Worm (Caenorhabditis elegans): Measurements from ENCODE around the gene mrp-7.

The mrp-7 gene

ce11 chrV:19666308-19666707 lies 8.3 kb upstream of the mrp-7 start (continued):
- TF ChIP-seq nhr-28 (tag; optimal IDR thresholded peaks at IDR 0.05): no peak
- TF ChIP-seq nhr-76 (tag; optimal IDR thresholded peaks at IDR 0.05): no peak
- no peak for TF ChIP-seq Y116A8C.19 (tag; optimal IDR thresholded peaks at IDR 0.05; ENCODE audit: borderline replicate concordance)
- TF ChIP-seq unc-130 (tag; optimal IDR thresholded peaks at IDR 0.05): no peak
- TF ChIP-seq rnt-1 (tag; optimal IDR thresholded peaks at IDR 0.05): no peak
- TF ChIP-seq swsn-7 (tag; optimal IDR thresholded peaks at IDR 0.05): peak; percentile 15
- TF ChIP-seq nhr-84 (tag; optimal IDR thresholded peaks at IDR 0.05): no peak
- peak in 1 of 2 experiments; percentile 6 for TF ChIP-seq efl-1 (optimal IDR thresholded peaks at IDR 0.05)
- peak; percentile 17 to 58 for TF ChIP-seq efl-1 (GFP tag; optimal IDR thresholded peaks at IDR 0.05 in 1 of 2)
- TF ChIP-seq snpc-4 (tag; optimal IDR thresholded peaks at IDR 0.05): no peak
- TF ChIP-seq hlh-4 (tag; optimal IDR thresholded peaks at IDR 0.05): no peak
- no peak for TF ChIP-seq lin-39 (tag; optimal IDR thresholded peaks at IDR 0.05)
- TF ChIP-seq nhr-11 (tag; optimal IDR thresholded peaks at IDR 0.05): peak; percentile 11
- TF ChIP-seq nhr-237 (tag; optimal IDR thresholded peaks at IDR 0.05): peak; percentile 8
- TF ChIP-seq xbp-1 (tag; optimal IDR thresholded peaks at IDR 0.05): no peak
- no peak for TF ChIP-seq nhr-77 (tag; optimal IDR thresholded peaks at IDR 0.05)
- TF ChIP-seq elt-2 (tag; optimal IDR thresholded peaks at IDR 0.05): no peak
- TF ChIP-seq zag-1 (tag; optimal IDR thresholded peaks at IDR 0.05): no peak
- TF ChIP-seq ceh-63 (GFP tag; optimal IDR thresholded peaks at IDR 0.05): no peak
- no peak for TF ChIP-seq efl-3 (GFP tag; optimal IDR thresholded peaks at IDR 0.05)
- no peak for TF ChIP-seq mab-9 (GFP tag; IDR thresholded peaks at IDR 0.05)
- no peak for TF ChIP-seq ceh-88 (GFP tag; IDR thresholded peaks at IDR 0.05)
- no peak for TF ChIP-seq ets-5 (GFP tag; IDR thresholded peaks at IDR 0.05)
- peak; percentile 15 for TF ChIP-seq nhr-20 (tag; optimal IDR thresholded peaks at IDR 0.05)
- no peak for TF ChIP-seq nhr-12 (tag; optimal IDR thresholded peaks at IDR 0.05)
- TF ChIP-seq fkh-10 (GFP tag; optimal IDR thresholded peaks at IDR 0.05): no peak
- no peak for TF ChIP-seq hpl-2 (GFP tag; optimal IDR thresholded peaks at IDR 0.05)
- peak in 1 of 2 experiments; percentile 43 for TF ChIP-seq mdl-1 (tag; optimal IDR thresholded peaks at IDR 0.05)
- no peak for TF ChIP-seq egl-27 (tag; optimal IDR thresholded peaks at IDR 0.05)
- no peak for TF ChIP-seq pax-3 (tag; optimal IDR thresholded peaks at IDR 0.05)
- TF ChIP-seq elt-3 (tag; optimal IDR thresholded peaks at IDR 0.05): no peak
- TF ChIP-seq sup-37 (GFP tag; optimal IDR thresholded peaks at IDR 0.05): no peak
- no peak for TF ChIP-seq jun-1 (tag; optimal IDR thresholded peaks at IDR 0.05)
- TF ChIP-seq unc-86 (tag; optimal IDR thresholded peaks at IDR 0.05): no peak
- TF ChIP-seq ztf-11 (tag; optimal IDR thresholded peaks at IDR 0.05): no peak
- TF ChIP-seq grh-1 (GFP tag; IDR thresholded peaks at IDR 0.05): 0 out of 2 replicates have a peak, but pooled peaks have one; percentile 18
- TF ChIP-seq sox-4 (tag; optimal IDR thresholded peaks at IDR 0.05): no peak
- TF ChIP-seq C16A3.4 (tag; optimal IDR thresholded peaks at IDR 0.05): peak; percentile 11
- TF ChIP-seq F16B12.6 (tag; optimal IDR thresholded peaks at IDR 0.05): no peak
- no peak for TF ChIP-seq pqm-1 (tag; optimal IDR thresholded peaks at IDR 0.05)
- no peak for TF ChIP-seq ceh-8 (GFP tag; optimal IDR thresholded peaks at IDR 0.05)
- TF ChIP-seq tlp-1 (tag; optimal IDR thresholded peaks at IDR 0.05): no peak
- no peak for TF ChIP-seq lir-3 (tag; optimal IDR thresholded peaks at IDR 0.05; ENCODE audit: poor library complexity)
- TF ChIP-seq nhr-71 (tag; optimal IDR thresholded peaks at IDR 0.05): no peak
- TF ChIP-seq irx-1 (tag; optimal IDR thresholded peaks at IDR 0.05): peak; percentile 45
- TF ChIP-seq pag-3 (tag; optimal IDR thresholded peaks at IDR 0.05; ENCODE audit: borderline replicate concordance, insufficient read depth): no peak
- TF ChIP-seq nhr-90 (tag; optimal IDR thresholded peaks at IDR 0.05; ENCODE audit: poor library complexity): peak; percentile 48
- no peak for TF ChIP-seq fkh-4 (tag; optimal IDR thresholded peaks at IDR 0.05; ENCODE audit: borderline replicate concordance)
- no peak for TF ChIP-seq dpl-1 (GFP tag; optimal IDR thresholded peaks at IDR 0.05)
- no peak for TF ChIP-seq C34B4.2 (tag; optimal IDR thresholded peaks at IDR 0.05)
